Worm (Caenorhabditis elegans) whole organism, dauer: ENCODE results near the gene F15A8.1.

ENCODE experiments used
- unc-62 ChIP-seq: sonication (generic microtip); optimal IDR thresholded peaks from 2 replicates; lab custom pipeline; 2017; ENCODE audit warnings: missing biosample characterization, missing genetic modification reagents, missing genetic modification characterization

Gene F15A8.1

ce11 chrX:4478503-4478902 is 37.8 kb downstream of the F15A8.1 start:
- TF ChIP-seq unc-62 (GFP tag; lab: Kevin White, UChicago), result no peak

- TF ChIP-seq unc-62 (GFP tag; lab: Kevin White, UChicago), result no peak
These were observed 39.2 kb downstream of the F15A8.1 start for ce11 chrX:4479960-4480359.

DNA sequence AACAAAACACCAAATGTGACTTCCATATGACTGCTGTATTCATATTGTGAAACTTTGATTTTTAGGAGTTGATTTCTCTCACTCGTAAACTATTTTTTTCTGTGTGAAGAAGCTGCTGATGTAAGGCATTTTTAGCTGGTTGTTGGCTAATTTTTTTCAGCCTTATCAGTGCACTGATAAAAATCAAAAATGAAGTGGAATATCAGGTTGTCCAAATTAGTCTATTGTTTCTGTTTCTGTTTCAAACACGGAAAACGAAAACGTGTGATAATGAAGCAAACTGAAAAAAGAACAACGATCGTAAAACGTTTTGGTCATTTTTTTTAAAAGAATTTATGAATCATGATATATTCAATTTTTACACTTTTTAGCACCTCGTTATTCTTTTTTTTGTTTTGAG is 40.1 kb downstream of the F15A8.1 start:
- no peak for TF ChIP-seq unc-62 (GFP tag; lab: Kevin White, UChicago)

DNA sequence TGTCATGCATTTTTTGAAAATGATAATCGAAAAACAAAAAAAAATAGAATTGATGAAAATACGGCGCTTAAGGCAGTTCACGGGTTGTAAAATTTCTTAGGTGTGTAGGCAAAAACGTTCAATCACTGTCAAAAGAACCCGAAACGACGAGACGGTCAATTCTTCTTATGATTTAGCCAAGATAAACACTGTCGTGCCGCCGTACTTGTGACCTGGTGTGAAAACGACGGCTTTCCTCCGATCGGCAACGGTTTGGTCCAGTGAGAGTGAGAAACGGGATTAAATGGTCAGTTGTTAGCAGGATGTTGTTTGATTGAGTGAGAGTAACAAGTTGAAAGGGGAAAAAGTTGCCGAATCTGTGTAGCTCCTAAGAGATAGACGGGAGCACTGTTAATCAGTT is 43.3 kb downstream of the F15A8.1 start:
- no peak for TF ChIP-seq unc-62 (GFP tag; lab: Kevin White, UChicago)

DNA sequence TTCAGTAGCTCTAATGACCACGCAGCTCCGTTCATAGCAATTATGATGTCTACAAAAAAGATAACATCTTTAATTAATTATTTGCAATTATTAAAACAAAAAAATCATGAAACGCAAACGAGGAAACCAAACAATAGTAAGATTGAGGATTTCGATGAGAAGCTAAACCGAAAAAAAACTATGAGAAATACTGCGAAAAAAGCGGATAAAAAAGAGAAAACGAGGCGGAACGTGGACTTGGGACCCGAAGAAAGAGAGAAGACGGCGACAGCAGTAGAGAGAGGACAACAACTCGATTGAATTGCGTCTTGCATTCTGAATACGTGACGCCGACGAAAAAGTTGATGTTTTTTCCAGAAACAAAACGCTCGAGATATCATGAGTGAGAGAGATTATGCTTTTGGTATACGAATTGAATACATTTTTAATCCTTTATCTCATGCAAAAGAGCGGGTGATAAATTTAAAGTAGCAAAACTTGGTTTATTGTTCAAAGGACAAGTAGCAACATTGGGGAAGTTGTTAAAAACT is 48.1 kb downstream of the F15A8.1 start, which contains the start of gene ncr-1:
TSS of gene ncr-1 (minus strand) at position 51 of the 530 bp plus-strand sequence.
- no peak for TF ChIP-seq unc-62 (GFP tag; lab: Kevin White, UChicago)

DNA sequence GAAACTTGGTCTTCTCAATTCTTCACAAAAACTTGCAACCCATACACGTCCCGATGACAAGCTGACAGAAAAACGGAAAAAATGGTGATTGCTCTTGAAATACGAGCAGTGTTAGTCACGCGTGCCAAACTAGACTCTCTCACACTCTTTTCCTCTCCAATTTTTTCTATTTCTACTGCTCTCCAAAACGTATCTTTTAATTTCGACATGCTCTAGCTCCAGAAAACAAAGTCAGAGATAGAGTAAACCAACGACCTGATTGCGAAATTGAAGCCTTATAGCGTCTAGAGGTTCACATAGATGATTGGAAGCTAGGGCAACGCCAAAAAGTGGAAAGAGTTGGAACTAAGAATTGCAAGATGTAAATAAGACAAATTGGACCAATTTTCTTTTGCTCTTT is 49.7 kb downstream of the F15A8.1 start:
- TF ChIP-seq unc-62 (GFP tag; lab: Kevin White, UChicago), result no peak
